Worm (Caenorhabditis elegans): Measurements from ENCODE around the gene phy-3.

DNA sequence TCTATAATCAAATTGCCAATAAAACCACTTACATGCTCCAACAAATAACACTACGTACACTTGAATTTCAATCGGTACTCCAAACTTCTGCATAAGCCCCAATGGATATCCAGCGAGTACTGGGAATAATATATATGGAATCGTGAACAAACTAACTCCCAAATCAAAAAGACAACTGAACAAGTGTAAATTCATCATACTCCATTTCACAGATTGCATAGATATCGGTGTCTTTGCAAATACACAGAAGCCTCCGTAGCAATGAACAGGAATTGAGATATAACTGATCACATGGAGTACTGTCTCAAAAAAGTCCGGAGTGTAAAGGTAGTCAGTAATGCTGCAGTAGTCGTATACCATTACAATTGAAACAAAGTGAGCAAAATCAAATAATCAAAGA is 3.6 kb upstream of the phy-3 start, which contains the start of gene srh-214:
- TF ChIP-seq nhr-12 (tag; optimal IDR thresholded peaks at IDR 0.05) (no peak), dpl-1 (GFP tag; optimal IDR thresholded peaks at IDR 0.05) (no peak)

Measured in whole organism, L1 larva.